Worm (Caenorhabditis elegans) whole organism, L4/young adult: ENCODE data around the gene faah-6.

Experiments used
- W03F9.2 ChIP-seq: fragments of 150-350 bp; optimal IDR thresholded peaks from 2 replicates; lab custom pipeline; 2014; ENCODE audit warnings: missing biosample characterization, missing genetic modification characterization
- dao-5 ChIP-seq: sonication (generic microtip); optimal IDR thresholded peaks from 2 replicates; lab custom pipeline; 2016; ENCODE audit warnings: missing genotype, missing genetic modification characterization, moderate library complexity, missing compliant biosample characterization
- him-1 ChIP-seq: sonication (generic microtip); optimal IDR thresholded peaks from 2 replicates; lab custom pipeline; 2016; ENCODE audit warnings: missing genotype, missing genetic modification reagents, missing genetic modification characterization, missing compliant biosample characterization

faah-6 gene

DNA sequence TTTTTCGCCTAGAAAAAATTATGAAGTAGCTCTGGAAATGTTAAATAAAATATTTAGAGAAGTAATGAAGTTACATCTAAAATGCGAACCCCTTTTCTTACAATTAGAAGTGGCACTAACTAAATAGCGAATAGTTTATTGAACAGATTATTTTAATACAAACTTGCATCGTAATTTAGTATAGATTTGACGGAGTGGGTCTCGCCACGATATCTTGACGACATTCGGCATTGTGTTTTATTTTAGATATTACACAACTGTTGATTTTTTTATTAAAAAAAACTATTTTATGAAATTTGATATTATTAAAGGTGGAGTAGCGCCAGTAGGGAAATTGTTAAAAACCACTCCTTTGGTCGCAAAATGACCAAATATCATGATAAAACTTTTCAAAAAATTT lies 39.6 kb downstream of the faah-6 start:
- TF ChIP-seq him-1 = no peak
- no peak for TF ChIP-seq dao-5
- TF ChIP-seq W03F9.2 (tag; lab: Kevin White, UChicago) = no peak

DNA sequence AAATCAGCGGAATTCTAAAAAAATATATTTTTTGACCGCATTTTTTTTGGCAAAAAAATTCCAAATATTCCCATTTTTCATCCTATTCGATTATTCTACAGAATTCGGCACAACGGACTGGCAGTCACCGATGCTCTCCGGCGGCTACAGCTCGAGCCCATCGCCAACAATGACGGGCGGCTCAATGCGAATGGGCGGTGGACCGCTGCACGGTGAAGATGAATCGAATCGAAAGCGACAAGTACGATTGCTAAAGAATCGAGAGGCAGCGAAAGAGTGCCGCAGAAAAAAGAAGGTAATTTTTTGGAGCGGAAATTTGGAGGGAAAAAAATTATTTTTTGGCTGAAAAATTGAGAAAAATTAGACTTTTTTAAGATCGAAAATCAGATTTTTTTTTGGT lies 42.1 kb downstream of the faah-6 start:
- no peak for TF ChIP-seq him-1
- no peak for TF ChIP-seq dao-5
- TF ChIP-seq W03F9.2 (tag; lab: Kevin White, UChicago) = no peak

ce11 chrIII:11694506-11694947 lies 44.3 kb downstream of the faah-6 start:
- no peak for TF ChIP-seq him-1
- no peak for TF ChIP-seq W03F9.2 (tag; lab: Kevin White, UChicago)
- no peak for TF ChIP-seq dao-5

- TF ChIP-seq W03F9.2 (tag; lab: Kevin White, UChicago) = no peak
- no peak for TF ChIP-seq him-1
- TF ChIP-seq dao-5 = no peak
These were observed 44.7 kb downstream of the faah-6 start, which contains the start of gene Y41C4A.22 for ce11 chrIII:11694975-11695374. Gene Y41C4A.22, plus strand, starts transcription at chrIII:11695275.

ce11 chrIII:11696273-11696672 lies 46.0 kb downstream of the faah-6 start, which contains the start of gene Y41C4A.6:
Gene Y41C4A.6, plus strand, starts transcription at chrIII:11696573.
- no peak for TF ChIP-seq dao-5
- no peak for TF ChIP-seq W03F9.2 (tag; lab: Kevin White, UChicago)
- TF ChIP-seq him-1 = no peak

- no peak for TF ChIP-seq W03F9.2 (tag; lab: Kevin White, UChicago)
- TF ChIP-seq him-1 = no peak
- TF ChIP-seq dao-5 = no peak
These were observed 48.3 kb downstream of the faah-6 start, which contains the start of gene Y41C4A.7 for ce11 chrIII:11698569-11698968. Gene Y41C4A.7, plus strand, starts transcription at chrIII:11698869.

DNA sequence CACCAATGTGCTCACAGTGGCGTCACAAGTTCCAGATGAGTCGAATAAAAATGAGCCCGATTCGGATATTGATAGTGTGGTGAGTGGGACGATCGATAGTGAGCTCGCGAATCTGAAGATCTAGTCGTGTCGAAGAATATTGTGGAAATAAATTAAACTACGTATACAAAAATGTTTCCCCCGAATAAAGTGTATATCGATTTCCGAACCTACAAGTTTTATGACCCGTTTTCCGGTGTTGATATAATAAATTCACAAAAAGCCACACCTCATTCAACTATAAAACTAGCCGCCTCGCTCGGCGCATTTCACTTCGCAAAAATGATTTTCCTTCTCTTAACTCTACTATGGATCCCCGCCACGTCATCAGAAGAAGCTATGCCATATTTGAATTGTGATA lies 49.7 kb downstream of the faah-6 start, which contains the start of gene pqn-84:
Gene pqn-84, plus strand, starts transcription at position 301 of the 400 bp plus-strand sequence.
- TF ChIP-seq W03F9.2 (tag; lab: Kevin White, UChicago) (no peak), dao-5 (no peak), him-1 (no peak)

ce11 chrIII:11701863-11702262 lies 51.6 kb downstream of the faah-6 start:
- TF ChIP-seq W03F9.2 (tag; lab: Kevin White, UChicago) = no peak
- TF ChIP-seq dao-5 = no peak
- TF ChIP-seq him-1 = no peak

DNA sequence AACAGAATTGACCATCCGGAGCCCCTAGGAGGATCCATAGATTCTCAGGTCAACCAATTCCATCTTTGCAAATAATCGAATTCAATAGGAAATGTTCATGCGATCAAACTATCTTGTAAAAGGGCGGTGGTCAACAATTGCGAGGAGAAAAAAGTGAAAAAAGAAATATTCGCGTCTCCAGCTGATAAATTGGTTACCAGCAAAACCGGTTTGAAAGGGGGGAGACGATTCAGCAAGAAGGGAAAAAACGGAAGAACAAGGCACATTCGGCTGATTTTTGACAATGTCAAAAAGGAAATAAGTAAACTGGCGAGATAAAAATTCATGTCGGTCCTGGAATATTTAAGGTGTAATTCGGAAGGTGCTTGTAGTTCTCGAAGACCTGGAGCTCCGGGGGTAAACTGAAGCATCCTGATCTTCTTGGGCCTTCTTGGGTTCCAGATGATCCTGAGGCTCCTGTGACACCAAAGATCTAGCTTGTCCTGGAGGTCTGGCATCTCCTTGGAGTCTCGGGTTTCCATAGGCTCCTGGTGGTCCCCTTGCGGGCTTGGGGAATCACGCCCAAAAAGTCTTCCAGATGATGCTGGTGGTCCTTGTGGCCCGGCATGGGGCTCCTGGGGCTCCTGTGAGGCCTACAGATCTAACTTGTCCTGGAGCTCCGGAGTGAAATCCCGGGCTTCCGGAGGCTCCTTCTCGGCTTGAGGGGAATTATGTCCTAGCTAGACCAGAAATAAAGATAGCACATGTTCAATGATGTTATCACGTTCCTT lies 52.9 kb downstream of the faah-6 start:
- TF ChIP-seq W03F9.2 (tag; lab: Kevin White, UChicago) = no peak
- no peak for TF ChIP-seq dao-5
- no peak for TF ChIP-seq him-1

DNA sequence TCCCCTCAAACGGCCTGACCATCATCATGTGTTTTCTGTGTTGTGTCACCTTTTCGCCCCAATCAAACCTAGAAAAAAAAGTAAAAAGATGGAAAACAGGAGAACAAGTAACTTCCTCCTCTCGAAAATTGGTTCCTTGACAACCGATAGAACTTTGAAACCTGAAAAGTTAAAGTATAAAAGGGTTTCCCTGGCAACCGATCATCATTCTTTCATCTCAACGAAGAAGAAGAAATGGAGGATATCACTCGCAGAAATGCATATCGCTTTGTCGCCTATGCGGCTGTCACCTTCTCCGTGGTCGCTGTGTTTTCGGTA lies 53.5 kb downstream of the faah-6 start, which contains the start of gene col-95:
Gene col-95, plus strand, starts transcription at position 219 of the 318 bp plus-strand sequence.
- no peak for TF ChIP-seq W03F9.2 (tag; lab: Kevin White, UChicago)
- no peak for TF ChIP-seq him-1
- TF ChIP-seq dao-5 = no peak

DNA sequence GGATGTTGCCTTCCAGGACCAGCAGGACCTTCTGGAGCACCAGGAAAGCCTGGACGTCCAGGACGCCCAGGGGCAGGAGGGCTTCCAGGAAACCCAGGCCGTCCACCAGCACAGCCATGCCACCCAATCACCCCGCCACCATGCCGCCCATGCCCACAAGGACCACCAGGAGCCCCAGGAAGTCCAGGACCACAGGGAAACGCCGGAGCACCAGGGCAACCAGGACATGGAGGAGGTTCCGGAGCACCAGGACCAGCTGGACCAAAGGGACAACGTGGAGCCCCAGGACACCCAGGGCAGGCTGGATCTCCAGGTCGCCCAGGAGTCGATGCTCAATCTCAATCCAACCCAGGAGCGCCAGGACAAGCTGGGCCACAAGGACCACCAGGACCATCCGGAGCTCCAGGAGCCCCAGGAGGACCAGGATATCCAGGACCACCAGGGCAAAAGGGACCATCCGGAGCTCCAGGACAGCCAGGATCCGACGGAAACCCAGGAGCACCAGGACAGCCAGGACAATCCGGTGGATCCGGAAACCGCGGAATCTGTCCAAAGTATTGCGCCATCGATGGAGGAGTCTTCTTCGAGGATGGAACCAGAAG lies 54.2 kb downstream of the faah-6 start:
- no peak for TF ChIP-seq dao-5
- TF ChIP-seq W03F9.2 (tag; lab: Kevin White, UChicago) = no peak
- TF ChIP-seq him-1 = no peak

DNA sequence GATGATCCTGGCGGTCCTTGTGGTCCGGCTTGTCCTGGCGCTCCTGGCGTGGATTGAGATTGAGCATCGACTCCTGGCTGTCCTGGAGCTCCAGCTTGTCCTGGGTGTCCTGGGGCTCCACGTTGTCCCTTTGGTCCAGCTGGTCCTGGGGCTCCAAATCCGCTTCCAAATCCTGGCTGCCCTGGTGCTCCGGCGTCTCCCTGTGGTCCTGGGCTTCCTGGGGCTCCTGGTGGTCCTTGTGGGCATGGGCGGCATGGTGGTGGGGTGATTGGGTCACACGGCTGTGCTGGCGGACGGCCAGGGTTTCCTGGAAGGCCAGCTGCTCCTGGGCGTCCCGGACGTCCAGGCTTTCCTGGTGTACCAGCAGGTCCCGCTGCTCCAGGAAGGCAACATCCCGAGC lies 55.7 kb downstream of the faah-6 start:
- TF ChIP-seq W03F9.2 (tag; lab: Kevin White, UChicago) = no peak
- TF ChIP-seq dao-5 = no peak
- TF ChIP-seq him-1 = no peak
